Fruit fly (Drosophila melanogaster) whole organism, prepupa: Measurements from ENCODE around the gene CG15642.

Experiments used
- Blimp-1 ChIP-seq: fragments of 200-800 bp; sonication (Bioruptor generic); optimal IDR thresholded peaks from 3 replicates; lab custom pipeline; 2017; ENCODE audit warnings: missing biosample characterization, missing genetic modification characterization, mild to moderate bottlenecking, moderate library complexity, missing genetic modification reagents
- CG10631 ChIP-seq: fragments of 200-800 bp; sonication (Bioruptor generic); optimal IDR thresholded peaks from 2 replicates; lab custom pipeline; 2016; ENCODE audit warnings: missing biosample characterization, missing genetic modification characterization
- CG10669 ChIP-seq: fragments of 200-800 bp; sonication (Bioruptor generic); optimal IDR thresholded peaks from 3 replicates; lab custom pipeline; 2018; ENCODE audit warnings: missing biosample characterization, mild to moderate bottlenecking, missing genetic modification characterization, moderate library complexity
- CG11294 ChIP-seq: fragments of 200-800 bp; sonication (Bioruptor generic); IDR thresholded peaks from 2 replicates; pipeline ENCODE4 v1.3.6; 2022; ENCODE audit warnings: missing biosample characterization, missing genetic modification characterization
- CG11762 ChIP-seq: fragments of 200-800 bp; sonication (Bioruptor generic); optimal IDR thresholded peaks from 3 replicates; lab custom pipeline; 2016; ENCODE audit warnings: missing biosample characterization, missing genetic modification characterization; ENCODE audit not compliant: insufficient read depth
- CG15336 ChIP-seq: fragments of 200-800 bp; sonication (Bioruptor generic); IDR thresholded peaks from 2 replicates; pipeline ENCODE4 v1.3.6; 2022; ENCODE audit warnings: missing biosample characterization, missing genetic modification characterization
- CG16779 ChIP-seq: fragments of 200-800 bp; sonication (Bioruptor generic); optimal IDR thresholded peaks from 3 replicates; lab custom pipeline; 2017; ENCODE audit warnings: missing biosample characterization, mild to moderate bottlenecking, missing genetic modification characterization
- CG3032 ChIP-seq: fragments of 200-800 bp; optimal IDR thresholded peaks from 2 replicates; lab custom pipeline; 2019; ENCODE audit warnings: missing biosample characterization, mild to moderate bottlenecking, missing genetic modification characterization, moderate library complexity
- CG31627 ChIP-seq: fragments of 200-800 bp; sonication (Bioruptor generic); optimal IDR thresholded peaks from 3 replicates; lab custom pipeline; 2016; ENCODE audit warnings: missing biosample characterization, missing genetic modification characterization
- CG32006 ChIP-seq: fragments of 200-800 bp; sonication (Bioruptor generic); optimal IDR thresholded peaks from 3 replicates; lab custom pipeline; 2017; ENCODE audit warnings: missing biosample characterization, mild to moderate bottlenecking, missing genetic modification characterization
- CG34406 ChIP-seq: fragments of 200-800 bp; sonication (Bioruptor generic); optimal IDR thresholded peaks from 3 replicates; lab custom pipeline; 2016; ENCODE audit warnings: missing biosample characterization, missing genetic modification characterization
- CG3919 ChIP-seq: fragments of 200-800 bp; sonication (Bioruptor generic); optimal IDR thresholded peaks from 3 replicates; lab custom pipeline; 2016; ENCODE audit warnings: missing biosample characterization, missing genetic modification characterization
- CG4318 ChIP-seq: fragments of 200-800 bp; sonication (Bioruptor generic); optimal IDR thresholded peaks from 3 replicates; lab custom pipeline; 2017; ENCODE audit warnings: missing biosample characterization, mild to moderate bottlenecking, missing genetic modification characterization
- CG6163 ChIP-seq: fragments of 200-800 bp; sonication (Bioruptor generic); IDR thresholded peaks from 3 replicates; pipeline ENCODE4 v1.3.6; 2022; ENCODE audit warnings: missing biosample characterization, missing genetic modification characterization
- CG6792 ChIP-seq: fragments of 200-800 bp; sonication (Bioruptor generic); optimal IDR thresholded peaks from 3 replicates; lab custom pipeline; 2016; ENCODE audit warnings: missing biosample characterization, missing genetic modification characterization
- CG6808 ChIP-seq: fragments of 200-800 bp; sonication (Bioruptor generic); optimal IDR thresholded peaks from 3 replicates; lab custom pipeline; 2017; ENCODE audit warnings: missing biosample characterization, missing genetic modification characterization, mild to moderate bottlenecking, moderate library complexity, missing genetic modification reagents
- CG7368 ChIP-seq: fragments of 200-800 bp; sonication (Bioruptor generic); optimal IDR thresholded peaks from 3 replicates; lab custom pipeline; 2016; ENCODE audit warnings: missing biosample characterization, missing genetic modification characterization
- CG8119 ChIP-seq: fragments of 200-800 bp; sonication (Bioruptor generic); IDR thresholded peaks from 3 replicates; pipeline ENCODE4 v1.3.6; 2022; ENCODE audit warnings: missing biosample characterization, missing genetic modification characterization
- CG8319 ChIP-seq: fragments of 200-800 bp; sonication (Bioruptor generic); optimal IDR thresholded peaks from 3 replicates; lab custom pipeline; 2016; ENCODE audit warnings: missing biosample characterization, missing genetic modification characterization
- CG8632 ChIP-seq: fragments of 200-800 bp; sonication (Bioruptor generic); optimal IDR thresholded peaks from 3 replicates; lab custom pipeline; 2016; ENCODE audit warnings: missing biosample characterization, missing genetic modification characterization
- Eip75B ChIP-seq: fragments of 200-800 bp; sonication (Bioruptor generic); optimal IDR thresholded peaks from 3 replicates; lab custom pipeline; 2016; ENCODE audit warnings: missing biosample characterization, missing genetic modification characterization
- Eip78C ChIP-seq: fragments of 200-800 bp; sonication (Bioruptor generic); peaks from one replicate; lab custom pipeline; 2016; ENCODE audit warnings: missing biosample characterization, missing genetic modification characterization
- Ets21C ChIP-seq: fragments of 200-800 bp; sonication (Bioruptor generic); optimal IDR thresholded peaks from 3 replicates; lab custom pipeline; 2016; ENCODE audit warnings: missing biosample characterization, missing genetic modification characterization
- Ets96B ChIP-seq: fragments of 200-800 bp; optimal IDR thresholded peaks from 2 replicates; lab custom pipeline; 2019; ENCODE audit warnings: missing biosample characterization, mild to moderate bottlenecking, missing genetic modification characterization, moderate library complexity
- Gug ChIP-seq: fragments of 200-800 bp; sonication (Bioruptor generic); IDR thresholded peaks from 2 replicates; pipeline ENCODE4 v1.3.6; 2022; ENCODE audit warnings: missing biosample characterization, missing genetic modification characterization
- Hr39 ChIP-seq: fragments of 200-800 bp; sonication (Bioruptor generic); optimal IDR thresholded peaks from 2 replicates; lab custom pipeline; 2016; ENCODE audit warnings: missing biosample characterization, missing genetic modification characterization
- Hr4 ChIP-seq: fragments of 200-800 bp; sonication (Bioruptor generic); optimal IDR thresholded peaks from 3 replicates; lab custom pipeline; 2016; ENCODE audit warnings: missing biosample characterization, missing genetic modification characterization
- Lpt ChIP-seq: fragments of 200-800 bp; sonication (Bioruptor generic); optimal IDR thresholded peaks from 3 replicates; lab custom pipeline; 2016; ENCODE audit warnings: missing biosample characterization, missing genetic modification characterization
- Met ChIP-seq: fragments of 200-800 bp; sonication (Bioruptor generic); optimal IDR thresholded peaks from 3 replicates; lab custom pipeline; 2016; ENCODE audit warnings: missing biosample characterization, missing genetic modification characterization
- OdsH ChIP-seq: fragments of 200-800 bp; sonication (Bioruptor generic); optimal IDR thresholded peaks from 3 replicates; lab custom pipeline; 2016; ENCODE audit warnings: missing biosample characterization, missing genetic modification characterization
- Smox ChIP-seq: fragments of 200-800 bp; sonication (Bioruptor generic); optimal IDR thresholded peaks from 3 replicates; lab custom pipeline; 2016; ENCODE audit warnings: missing biosample characterization, missing genetic modification characterization
- Sox102F ChIP-seq: fragments of 200-800 bp; sonication (Bioruptor generic); optimal IDR thresholded peaks from 2 replicates; lab custom pipeline; 2016; ENCODE audit warnings: missing biosample characterization, mild to moderate bottlenecking, missing genetic modification characterization
- Sox14 ChIP-seq: fragments of 200-800 bp; sonication (Bioruptor generic); optimal IDR thresholded peaks from 3 replicates; lab custom pipeline; 2016; ENCODE audit warnings: missing biosample characterization, missing genetic modification characterization
- Sox15 ChIP-seq: fragments of 200-800 bp; sonication (Bioruptor generic); optimal IDR thresholded peaks from 3 replicates; lab custom pipeline; 2016; ENCODE audit warnings: missing biosample characterization, missing genetic modification characterization
- achi ChIP-seq: fragments of 200-800 bp; sonication (Bioruptor generic); optimal IDR thresholded peaks from 3 replicates; lab custom pipeline; 2016; ENCODE audit warnings: missing biosample characterization, missing genetic modification characterization
- acj6 ChIP-seq: fragments of 200-800 bp; sonication (Bioruptor generic); optimal IDR thresholded peaks from 3 replicates; lab custom pipeline; 2016; ENCODE audit warnings: missing biosample characterization, missing genetic modification characterization
- cyc ChIP-seq: fragments of 200-800 bp; sonication (Bioruptor generic); optimal IDR thresholded peaks from 3 replicates; lab custom pipeline; 2016; ENCODE audit warnings: missing biosample characterization, missing genetic modification characterization
- dsx ChIP-seq: fragments of 200-800 bp; optimal IDR thresholded peaks from 3 replicates; lab custom pipeline; 2019; ENCODE audit warnings: missing biosample characterization, mild to moderate bottlenecking, missing genetic modification characterization, moderate library complexity; ENCODE audit not compliant: poor library complexity, severe bottlenecking
- esn ChIP-seq: fragments of 200-800 bp; sonication (Bioruptor generic); optimal IDR thresholded peaks from 2 replicates; lab custom pipeline; 2016; ENCODE audit warnings: missing biosample characterization, mild to moderate bottlenecking, missing genetic modification characterization, moderate library complexity
- fd59A ChIP-seq: fragments of 200-800 bp; sonication (Bioruptor generic); optimal IDR thresholded peaks from 2 replicates; lab custom pipeline; 2017; ENCODE audit warnings: missing biosample characterization, mild to moderate bottlenecking, missing genetic modification characterization, missing genetic modification reagents
- fkh ChIP-seq: fragments of 200-800 bp; sonication (Bioruptor generic); optimal IDR thresholded peaks from 3 replicates; lab custom pipeline; 2017; ENCODE audit warnings: missing biosample characterization, mild to moderate bottlenecking, missing genetic modification characterization, moderate library complexity
- lz ChIP-seq: fragments of 200-800 bp; sonication (Bioruptor generic); optimal IDR thresholded peaks from 3 replicates; lab custom pipeline; 2016; ENCODE audit warnings: missing biosample characterization, missing genetic modification characterization
- net ChIP-seq: fragments of 200-800 bp; sonication (Bioruptor generic); optimal IDR thresholded peaks from 3 replicates; lab custom pipeline; 2016; ENCODE audit warnings: missing biosample characterization, missing genetic modification characterization
- pdm3 ChIP-seq: fragments of 200-800 bp; sonication (Bioruptor generic); optimal IDR thresholded peaks from 3 replicates; lab custom pipeline; 2016; ENCODE audit warnings: missing biosample characterization, missing genetic modification characterization
- salr ChIP-seq, 2 experiments: fragments of 200-800 bp; sonication (Bioruptor generic); optimal IDR thresholded peaks; 3 replicates each; lab custom pipeline; 2016 to 2018; ENCODE audit warnings: missing biosample characterization in 2 of 2, missing genetic modification characterization in 2 of 2, mild to moderate bottlenecking in 1 of 2
- svp ChIP-seq: fragments of 200-800 bp; sonication (Bioruptor generic); peaks from one replicate; lab custom pipeline; 2016; ENCODE audit warnings: missing biosample characterization, missing genetic modification characterization

Gene CG15642

dm6 chrX:15450327-15450644 is 17.3 kb downstream of the CG15642 start:
- TF ChIP-seq Ets96B (tag; lab: Kevin White, UChicago) (no peak), dsx (peak; percentile 54)

DNA sequence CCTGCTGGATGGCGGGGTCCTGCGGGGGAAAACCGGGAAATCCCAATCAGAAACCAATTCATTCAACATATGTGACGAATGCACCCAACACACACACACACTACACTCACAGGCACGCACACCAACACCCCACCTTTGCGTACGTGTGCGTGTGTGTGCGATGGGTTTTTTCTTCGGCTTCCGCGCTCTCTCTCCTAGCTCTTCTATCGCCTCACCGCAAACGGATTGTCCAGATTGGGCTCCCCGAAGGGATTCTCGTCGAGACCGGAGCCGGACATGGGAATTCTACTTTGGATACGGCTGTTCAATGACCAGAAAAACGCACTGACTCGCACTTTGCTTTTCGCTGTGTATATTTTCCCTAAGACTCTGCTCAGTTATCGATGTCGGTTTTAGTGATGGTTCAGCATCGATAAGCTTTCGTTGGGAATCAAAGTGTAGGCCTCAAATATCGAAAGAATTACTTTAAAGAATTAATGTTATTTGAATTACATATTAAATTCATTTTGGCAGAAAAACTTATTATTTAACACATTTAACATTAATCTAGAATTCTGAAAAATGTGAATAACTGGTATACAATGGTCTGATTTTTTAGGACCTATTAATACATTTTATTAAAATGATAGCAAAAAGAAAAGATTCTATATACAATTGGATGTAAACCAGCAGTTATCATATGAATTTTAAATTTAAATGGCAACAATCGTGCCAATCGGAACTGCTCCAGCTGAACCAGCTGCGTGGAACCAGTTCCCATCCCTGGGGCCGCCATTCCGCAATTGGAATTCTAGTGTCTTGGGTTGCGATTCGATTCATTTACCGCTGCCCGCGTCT is 17.8 kb downstream of the CG15642 start, which contains the start of the genes Scamp and Ahcy:
Gene Scamp (minus strand): TSS at position 394 of the 837 bp plus-strand sequence.
Gene Ahcy (plus strand): TSS at position 772 of the 837 bp plus-strand sequence.
- TF ChIP-seq CG10631 (GFP tag; lab: Kevin White, UChicago) (peak; percentile 26), Sox14 (GFP tag; lab: Kevin White, UChicago) (no peak), CG3919 (GFP tag; lab: Kevin White, UChicago) (peak; percentile 26), Blimp-1 (no peak), achi (peak; percentile 4), CG32006 (GFP tag; lab: Kevin White, UChicago) (no peak), Ets21C (GFP tag; lab: Kevin White, UChicago) (peak; percentile 10), Met (GFP tag; lab: Kevin White, UChicago) (peak; percentile 45), CG15336 (GFP tag; lab: Robert Waterston, UW) (0 out of 2 replicates have a peak, but pooled peaks have one; percentile 32), CG3032 (no peak), fkh (GFP tag; lab: Kevin White, UChicago) (no peak), salr (GFP tag; optimal IDR thresholded peaks at IDR 0.05; lab: Kevin White, UChicago) (no peak), CG16779 (tag; lab: Kevin White, UChicago) (peak; percentile 10), Sox15 (GFP tag; lab: Kevin White, UChicago) (no peak), lz (GFP tag; lab: Kevin White, UChicago) (peak; percentile 28), Hr39 (GFP tag; lab: Kevin White, UChicago) (peak; percentile 26), esn (GFP tag; lab: Kevin White, UChicago) (peak; percentile 45), CG6163 (GFP tag; lab: Robert Waterston, UW) (0 out of 3 replicates have a peak, but pooled peaks have one; percentile 12), Eip75B (GFP tag; lab: Kevin White, UChicago) (peak; percentile 30), CG7368 (no peak), pdm3 (peak; percentile 26), Hr4 (peak; percentile 32), cyc (GFP tag; lab: Kevin White, UChicago) (peak; percentile 24), Smox (peak; percentile 28), Sox102F (peak; percentile 26), Eip78C (GFP tag; lab: Kevin White, UChicago) (peak; percentile 54), acj6 (peak; percentile 12), CG4318 (no peak), fd59A (GFP tag; lab: Kevin White, UChicago) (no peak), OdsH (GFP tag; lab: Kevin White, UChicago) (peak; percentile 27), CG11762 (GFP tag; lab: Kevin White, UChicago) (no peak), svp (GFP tag; lab: Kevin White, UChicago) (peak; percentile 41)

DNA sequence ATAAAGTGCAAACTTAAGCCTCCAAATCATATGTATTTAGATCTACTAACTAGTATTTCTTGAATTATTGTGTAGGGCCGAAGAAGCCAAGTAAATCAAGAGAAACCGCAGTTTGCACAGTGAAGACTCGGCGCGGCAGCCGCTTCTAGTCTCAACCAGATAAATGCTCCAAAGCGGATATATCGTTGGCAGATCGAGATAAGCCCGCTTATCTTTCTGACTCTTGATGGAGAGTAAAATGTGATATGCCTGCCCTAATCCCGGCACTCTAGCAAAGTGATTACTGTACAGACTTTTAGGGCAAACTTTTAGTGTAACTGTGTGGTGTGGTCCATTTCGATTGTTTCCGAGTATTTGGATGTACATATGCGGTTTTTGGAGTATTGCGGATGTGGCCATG is 18.7 kb downstream of the CG15642 start:
- TF ChIP-seq OdsH (GFP tag; lab: Kevin White, UChicago) (peak; percentile 36), Hr4 (peak; percentile 19), net (GFP tag; lab: Kevin White, UChicago) (no peak), CG10669 (no peak), CG8632 (GFP tag; lab: Kevin White, UChicago) (no peak), CG6163 (GFP tag; lab: Robert Waterston, UW) (peak; percentile 34; the same call in 1 of the 3 replicates), Met (GFP tag; lab: Kevin White, UChicago) (no peak), CG3919 (GFP tag; lab: Kevin White, UChicago) (no peak), CG34406 (GFP tag; lab: Kevin White, UChicago) (no peak), CG7368 (no peak), CG4318 (peak; percentile 1), CG6808 (GFP tag; lab: Kevin White, UChicago) (no peak), Sox14 (GFP tag; lab: Kevin White, UChicago) (no peak), Hr39 (GFP tag; lab: Kevin White, UChicago) (peak; percentile 12), Eip75B (GFP tag; lab: Kevin White, UChicago) (no peak), Sox15 (GFP tag; lab: Kevin White, UChicago) (peak; percentile 3), CG6792 (no peak), CG32006 (GFP tag; lab: Kevin White, UChicago) (peak; percentile 30), Gug (0 out of 2 replicates have a peak, but pooled peaks have one; percentile 30), CG8119 (no peak), cyc (GFP tag; lab: Kevin White, UChicago) (peak; percentile 2), Lpt (GFP tag; lab: Kevin White, UChicago) (no peak), Blimp-1 (no peak), CG10631 (GFP tag; lab: Kevin White, UChicago) (no peak), CG31627 (GFP tag; lab: Kevin White, UChicago) (no peak), CG11294 (no peak), CG8319 (GFP tag; lab: Kevin White, UChicago) (no peak)
